Fruit fly (Drosophila melanogaster) whole organism, pupa: Measurements from ENCODE around the gene CG7214.

ENCODE experiments used
- CG17806 ChIP-seq: fragments of 200-800 bp; sonication (Bioruptor generic); optimal IDR thresholded peaks from 2 replicates; lab custom pipeline; 2018; ENCODE audit warnings: missing biosample characterization, mild to moderate bottlenecking, missing genetic modification characterization, moderate library complexity
- CG34367 ChIP-seq: fragments of 200-800 bp; sonication (Bioruptor generic); optimal IDR thresholded peaks from 2 replicates; lab custom pipeline; 2018; ENCODE audit warnings: missing biosample characterization, mild to moderate bottlenecking, missing genetic modification characterization
- CG8301 ChIP-seq: fragments of 200-800 bp; sonication (Bioruptor generic); optimal IDR thresholded peaks from 2 replicates; lab custom pipeline; 2018; ENCODE audit warnings: missing biosample characterization, mild to moderate bottlenecking, missing genetic modification characterization
- D1 ChIP-seq: fragments of 200-800 bp; sonication (Bioruptor generic); optimal IDR thresholded peaks from 2 replicates; lab custom pipeline; 2018; ENCODE audit warnings: missing biosample characterization, mild to moderate bottlenecking, missing genetic modification characterization, moderate library complexity
- Pif1B ChIP-seq: fragments of 200-800 bp; sonication (Bioruptor generic); optimal IDR thresholded peaks from 3 replicates; lab custom pipeline; 2016; ENCODE audit warnings: missing biosample characterization, missing genetic modification characterization

DNA sequence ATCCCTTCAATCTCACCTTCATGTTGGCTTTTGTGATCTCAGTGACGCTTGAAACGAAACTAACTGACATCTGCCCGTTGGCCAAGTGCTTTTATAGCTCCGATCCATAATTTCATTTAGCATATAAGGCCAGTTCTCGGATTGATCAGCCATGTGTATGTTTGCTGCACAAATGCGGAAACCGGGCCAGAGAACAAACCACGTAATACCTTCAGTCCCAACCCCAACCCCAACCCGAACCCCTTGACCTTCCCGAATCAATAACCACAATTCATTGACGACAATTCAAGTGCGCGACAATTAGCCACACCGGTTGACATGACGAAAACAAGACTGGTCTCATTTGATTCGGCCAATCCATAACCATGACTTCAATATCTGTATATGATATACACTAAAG lies 8.4 kb upstream of the CG7214 start, which contains the start of gene CG7203:
- TF ChIP-seq Pif1B (GFP tag; lab: Kevin White, UChicago) (no peak), CG8301 (tag; lab: Kevin White, UChicago) (no peak), CG17806 (no peak), D1 (tag; lab: Kevin White, UChicago) (no peak), CG34367 (tag; lab: Kevin White, UChicago) (no peak)
